Worm (Caenorhabditis elegans) whole organism, L4 larva: ENCODE results near the gene T27E7.1.

ENCODE experiments used
- F37D6.2 ChIP-seq: sonication (generic microtip); optimal IDR thresholded peaks from 2 replicates; lab custom pipeline; 2016; ENCODE audit warnings: mild to moderate bottlenecking, missing genetic modification characterization, missing compliant biosample characterization
- R02D3.7 ChIP-seq: fragments of 150-350 bp; sonication (generic microtip); optimal IDR thresholded peaks from 3 replicates; lab custom pipeline; 2014; ENCODE audit warnings: missing biosample characterization, missing genetic modification characterization
- T26A8.4 ChIP-seq: fragments of 200-800 bp; sonication (Bioruptor generic); IDR thresholded peaks from 2 replicates; pipeline ENCODE4 v1.3.6; 2022; ENCODE audit warnings: missing genetic modification characterization, missing compliant biosample characterization
- ZK546.5 ChIP-seq, 2 experiments: sonication (generic microtip); optimal IDR thresholded peaks; 2 replicates each; lab custom pipeline; 2017; ENCODE audit warnings: missing biosample characterization in 2 of 2, missing genetic modification characterization in 2 of 2
- aha-1 ChIP-seq: fragments of 150-350 bp; peaks from one replicate; lab custom pipeline; 2014; ENCODE audit warnings: missing biosample characterization, missing genetic modification characterization
- aly-2 ChIP-seq: sonication (generic microtip); optimal IDR thresholded peaks from 2 replicates; lab custom pipeline; 2018; ENCODE audit warnings: missing biosample characterization, missing genetic modification characterization
- ceh-44 ChIP-seq: fragments of 200-800 bp; sonication (Bioruptor generic); IDR thresholded peaks from 2 replicates; pipeline ENCODE4 v1.3.6; 2022; ENCODE audit warnings: missing genetic modification reagents, missing genetic modification characterization, missing compliant biosample characterization
- daf-12 ChIP-seq: fragments of 150-350 bp; optimal IDR thresholded peaks from 2 replicates; lab custom pipeline; 2014; ENCODE audit warnings: missing biosample characterization, missing genetic modification reagents, missing genetic modification characterization
- daf-8 ChIP-seq: fragments of 200-800 bp; sonication (Bioruptor generic); IDR thresholded peaks from 2 replicates; pipeline ENCODE4 v1.3.6; 2022; ENCODE audit warnings: missing genetic modification characterization, missing compliant biosample characterization
- dmd-9 ChIP-seq: fragments of 200-800 bp; sonication (Bioruptor generic); IDR thresholded peaks from 2 replicates; pipeline ENCODE4 v1.3.6; 2022; ENCODE audit warnings: missing genetic modification reagents, missing genetic modification characterization, missing compliant biosample characterization
- dpl-1 ChIP-seq: fragments of 150-350 bp; optimal IDR thresholded peaks from 2 replicates; lab custom pipeline; 2014; ENCODE audit warnings: missing biosample characterization, missing genetic modification reagents, missing genetic modification characterization
- gei-8 ChIP-seq: fragments of 200-800 bp; sonication (Bioruptor generic); optimal IDR thresholded peaks from 2 replicates; lab custom pipeline; 2018; ENCODE audit warnings: mild to moderate bottlenecking, missing genetic modification characterization, missing compliant biosample characterization
- lim-7 ChIP-seq: fragments of 200-800 bp; sonication (Bioruptor generic); IDR thresholded peaks from 2 replicates; pipeline ENCODE4 v1.3.6; 2022; ENCODE audit warnings: missing genetic modification characterization, missing compliant biosample characterization
- lir-3 ChIP-seq: sonication (generic microtip); optimal IDR thresholded peaks from 2 replicates; lab custom pipeline; 2016; ENCODE audit warnings: mild to moderate bottlenecking, missing genetic modification characterization, missing compliant biosample characterization
- madf-5 ChIP-seq, 2 experiments: fragments of 200-800 bp; sonication (Bioruptor generic); IDR thresholded peaks; 2 replicates each; pipeline ENCODE4 v1.3.6; 2022; ENCODE audit warnings: missing compliant biosample characterization in 2 of 2, missing genetic modification characterization in 2 of 2
- madf-9 ChIP-seq: fragments of 200-800 bp; sonication (Bioruptor generic); conservative IDR thresholded peaks from 2 replicates; pipeline ENCODE4 v1.3.6; 2022; ENCODE audit warnings: missing genetic modification reagents, missing genetic modification characterization, missing compliant biosample characterization
- mdl-1 ChIP-seq, 2 experiments: fragments of 150-350 bp in 1 of 2; sonication (generic microtip) in 1 of 2; optimal IDR thresholded peaks; 2 replicates each; lab custom pipeline; 2014 to 2017; ENCODE audit warnings: missing biosample characterization in 2 of 2, missing genetic modification characterization in 2 of 2
- mdt-29 ChIP-seq: fragments of 200-800 bp; sonication (Bioruptor generic); IDR thresholded peaks from 2 replicates; pipeline ENCODE4 v1.3.6; 2022; ENCODE audit warnings: missing genetic modification reagents, missing genetic modification characterization, missing compliant biosample characterization
- nhr-10 ChIP-seq: fragments of 150-350 bp; optimal IDR thresholded peaks from 2 replicates; lab custom pipeline; 2014; ENCODE audit warnings: missing biosample characterization, missing genetic modification characterization
- nhr-102 ChIP-seq: sonication (generic microtip); optimal IDR thresholded peaks from 2 replicates; lab custom pipeline; 2016; ENCODE audit warnings: mild to moderate bottlenecking, missing genetic modification characterization, moderate library complexity, missing compliant biosample characterization
- nhr-111 ChIP-seq: fragments of 200-800 bp; sonication (Bioruptor generic); optimal IDR thresholded peaks from 2 replicates; lab custom pipeline; 2018; ENCODE audit warnings: mild to moderate bottlenecking, missing genetic modification characterization, missing compliant biosample characterization
- nhr-42 ChIP-seq: fragments of 200-800 bp; sonication (Bioruptor generic); IDR thresholded peaks from 2 replicates; pipeline ENCODE4 v1.3.6; 2022; ENCODE audit warnings: missing genetic modification characterization, missing compliant biosample characterization
- nhr-76 ChIP-seq: fragments of 150-350 bp; optimal IDR thresholded peaks from 2 replicates; lab custom pipeline; 2014; ENCODE audit warnings: missing biosample characterization, missing genetic modification characterization
- php-3 ChIP-seq: fragments of 200-800 bp; sonication (Bioruptor generic); IDR thresholded peaks from 2 replicates; pipeline ENCODE4 v1.3.6; 2022; ENCODE audit warnings: missing genetic modification reagents, missing genetic modification characterization, missing compliant biosample characterization
- rbr-2 ChIP-seq: sonication (generic microtip); optimal IDR thresholded peaks from 2 replicates; lab custom pipeline; 2016; ENCODE audit warnings: missing genotype, missing genetic modification characterization, missing compliant biosample characterization
- sdz-12 ChIP-seq: fragments of 200-800 bp; sonication (Bioruptor generic); optimal IDR thresholded peaks from 2 replicates; lab custom pipeline; 2018; ENCODE audit warnings: mild to moderate bottlenecking, missing genetic modification characterization, missing compliant biosample characterization
- snpc-1.2 ChIP-seq: fragments of 200-800 bp; sonication (Bioruptor generic); IDR thresholded peaks from 2 replicates; pipeline ENCODE4 v1.3.6; 2022; ENCODE audit warnings: missing genetic modification reagents, missing genetic modification characterization, missing compliant biosample characterization
- spr-3 ChIP-seq: fragments of 200-800 bp; sonication (Bioruptor generic); optimal IDR thresholded peaks from 2 replicates; lab custom pipeline; 2018; ENCODE audit warnings: mild to moderate bottlenecking, missing genetic modification characterization, missing compliant biosample characterization
- unc-130 ChIP-seq: sonication (generic microtip); optimal IDR thresholded peaks from 2 replicates; lab custom pipeline; 2016; ENCODE audit warnings: missing genetic modification reagents, missing genetic modification characterization, missing compliant biosample characterization
- unc-62 ChIP-seq, 3 experiments: fragments of 150-350 bp in 1 of 3; sonication (generic microtip); optimal IDR thresholded peaks in 2 of 3; peaks in 1 of 3; 1 replicate in 1 of 3; 2 replicates in 2 of 3; lab custom pipeline; 2014 to 2017; ENCODE audit warnings: missing biosample characterization in 3 of 3, missing genetic modification characterization in 3 of 3, missing genetic modification reagents in 3 of 3, missing genotype in 1 of 3
- zag-1 ChIP-seq: fragments of 150-350 bp; optimal IDR thresholded peaks from 2 replicates; lab custom pipeline; 2014; ENCODE audit warnings: missing biosample characterization, missing genetic modification characterization

The T27E7.1 gene

ce11 chrIV:14530031-14530430, 10.5 kb downstream of the T27E7.1 start:
- peak; percentile 66 for TF ChIP-seq snpc-1.2 (GFP tag; lab: Robert Waterston, UW)
- TF ChIP-seq sdz-12 (GFP tag; lab: Kevin White, UChicago): no peak

- TF ChIP-seq mdt-29 (GFP tag; lab: Robert Waterston, UW): no peak
- TF ChIP-seq mdl-1 (tag; optimal IDR thresholded peaks at IDR 0.05; lab: Kevin White, UChicago): no peak
- TF ChIP-seq madf-9 (GFP tag; lab: Robert Waterston, UW): no peak
- TF ChIP-seq aly-2 (tag; lab: Kevin White, UChicago): no peak
Observed at ce11 chrIV:14532366-14532765, 12.8 kb downstream of the T27E7.1 start.

- no peak for TF ChIP-seq spr-3
- no peak for TF ChIP-seq madf-5 (GFP tag; IDR thresholded peaks at IDR 0.05; lab: Robert Waterston, UW)
- TF ChIP-seq nhr-111 (GFP tag; lab: Kevin White, UChicago): no peak
- TF ChIP-seq F37D6.2 (tag; lab: Kevin White, UChicago): no peak
- no peak for TF ChIP-seq ZK546.5 (tag; optimal IDR thresholded peaks at IDR 0.05; lab: Kevin White, UChicago)
- TF ChIP-seq dmd-9 (GFP tag; lab: Robert Waterston, UW): no peak
- TF ChIP-seq nhr-10 (tag; lab: Kevin White, UChicago): no peak
- no peak for TF ChIP-seq ceh-44
- TF ChIP-seq nhr-102 (tag; lab: Kevin White, UChicago): no peak
- TF ChIP-seq gei-8: no peak
- TF ChIP-seq dpl-1 (GFP tag; lab: Kevin White, UChicago): no peak
- no peak for TF ChIP-seq daf-8 (GFP tag; lab: Robert Waterston, UW)
- TF ChIP-seq nhr-42 (GFP tag; lab: Robert Waterston, UW): no peak
- TF ChIP-seq sdz-12 (GFP tag; lab: Kevin White, UChicago): no peak
- no peak for TF ChIP-seq aha-1 (tag; lab: Kevin White, UChicago)
Observed at ce11 chrIV:14534967-14535366, 15.4 kb downstream of the T27E7.1 start, which contains the start of gene T27E7.4. TSS of gene T27E7.4 (minus strand) at chrIV:14535067.

DNA sequence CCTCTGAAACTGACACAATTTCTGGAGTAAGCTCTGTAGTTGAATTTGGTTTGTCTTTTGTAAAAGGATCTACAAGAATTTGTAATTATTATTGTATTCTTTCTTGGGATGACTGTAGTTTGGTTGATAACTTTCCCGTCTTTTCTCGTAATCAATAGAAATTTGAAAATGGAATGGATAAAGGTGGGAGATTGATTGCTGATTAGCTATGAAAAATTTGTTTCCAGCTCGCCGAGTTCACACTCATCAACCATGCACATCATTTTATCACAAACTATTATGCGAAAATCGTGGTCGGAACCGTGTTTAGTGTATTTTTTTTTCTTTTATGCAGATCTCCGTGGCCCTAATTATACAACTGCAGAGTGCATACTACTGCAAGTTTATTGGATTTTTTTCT, 17.4 kb downstream of the T27E7.1 start, which contains the start of gene T27E7.5:
Gene T27E7.5 (plus strand): TSS at position 253 of the 400 bp plus-strand sequence.
- TF ChIP-seq unc-62 (GFP tag; optimal IDR thresholded peaks at IDR 0.05 in 1 of 2; lab: Kevin White, UChicago) (peak in 1 of 2 experiments; percentile 30), unc-62 (tag; optimal IDR thresholded peaks at IDR 0.05; lab: Kevin White, UChicago) (no peak), nhr-76 (tag; lab: Kevin White, UChicago) (no peak), R02D3.7 (tag; lab: Kevin White, UChicago) (no peak), T26A8.4 (no peak), aha-1 (tag; lab: Kevin White, UChicago) (peak; percentile 91), php-3 (GFP tag; lab: Robert Waterston, UW) (no peak), unc-130 (GFP tag; lab: Kevin White, UChicago) (no peak), lim-7 (no peak)

- TF ChIP-seq zag-1 (tag; lab: Kevin White, UChicago) (no peak), rbr-2 (no peak), lir-3 (tag; lab: Kevin White, UChicago) (no peak)
Observed at ce11 chrIV:14542517-14542916, 23.0 kb downstream of the T27E7.1 start, which contains the start of gene pals-29. TSS of gene pals-29 (minus strand) at chrIV:14542617.

DNA sequence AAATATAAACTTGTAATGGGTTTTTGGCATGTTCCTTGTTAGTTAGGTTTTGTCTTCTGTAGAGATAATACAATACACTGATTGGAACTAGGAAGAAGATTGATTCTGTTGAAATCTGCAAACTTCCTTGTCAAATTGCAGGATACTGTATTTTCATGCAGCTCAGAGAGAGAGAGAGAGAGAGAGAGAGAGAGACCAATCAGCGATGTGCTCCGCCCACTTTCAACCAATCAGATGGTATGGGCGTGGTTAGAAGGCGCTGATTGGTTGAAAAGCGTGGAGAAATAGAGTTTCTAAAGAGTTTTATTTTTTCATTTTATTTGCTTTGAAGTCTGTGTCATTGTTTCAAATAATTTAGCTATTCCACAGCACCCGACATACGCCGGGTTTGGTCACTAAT, 27.7 kb downstream of the T27E7.1 start:
- TF ChIP-seq aha-1 (tag; lab: Kevin White, UChicago) (peak; percentile 55), daf-12 (tag; lab: Kevin White, UChicago) (no peak)
